Worm (Caenorhabditis elegans) whole organism, mixed stage, embryonic: ENCODE data around the gene F25E2.2.
A peak's percentile ranks its signal among the peaks of the same experiment; 100 is the strongest.

Experiments used
- blmp-1 ChIP-seq: fragments of 150-350 bp; optimal IDR thresholded peaks from 2 replicates; lab custom pipeline; 2014; ENCODE audit warnings: missing biosample characterization, missing genetic modification characterization
- ceh-39 ChIP-seq: fragments of 150-350 bp; optimal IDR thresholded peaks from 2 replicates; lab custom pipeline; 2014; ENCODE audit warnings: missing biosample characterization, missing genetic modification characterization
- ceh-43 ChIP-seq: fragments of 200-800 bp; sonication (Bioruptor generic); optimal IDR thresholded peaks from 2 replicates; lab custom pipeline; 2018; ENCODE audit warnings: mild to moderate bottlenecking, missing genetic modification characterization, moderate library complexity, missing compliant biosample characterization
- ces-1 ChIP-seq: fragments of 150-350 bp; optimal IDR thresholded peaks from 2 replicates; lab custom pipeline; 2014; ENCODE audit warnings: missing biosample characterization, missing genetic modification reagents, missing genetic modification characterization
- cnd-1 ChIP-seq: fragments of 200-800 bp; sonication (Bioruptor generic); optimal IDR thresholded peaks from 2 replicates; lab custom pipeline; 2018; ENCODE audit warnings: mild to moderate bottlenecking, missing genetic modification characterization, missing compliant biosample characterization
- drap-1 ChIP-seq: fragments of 200-800 bp; sonication (Bioruptor generic); optimal IDR thresholded peaks from 3 replicates; lab custom pipeline; 2018; ENCODE audit warnings: mild to moderate bottlenecking, missing genetic modification characterization, missing compliant biosample characterization
- elt-3 ChIP-seq: fragments of 150-350 bp; optimal IDR thresholded peaks from 2 replicates; lab custom pipeline; 2014; ENCODE audit warnings: missing biosample characterization, missing genetic modification characterization
- flh-1 ChIP-seq: fragments of 200-800 bp; sonication (Bioruptor generic); optimal IDR thresholded peaks from 2 replicates; lab custom pipeline; 2018; ENCODE audit warnings: mild to moderate bottlenecking, missing genetic modification characterization, moderate library complexity, missing compliant biosample characterization
- ham-2 ChIP-seq: fragments of 200-800 bp; sonication (Bioruptor generic); optimal IDR thresholded peaks from 2 replicates; lab custom pipeline; 2018; ENCODE audit warnings: mild to moderate bottlenecking, missing genetic modification characterization, missing compliant biosample characterization
- hlh-1 ChIP-seq: fragments of 150-350 bp; optimal IDR thresholded peaks from 2 replicates; lab custom pipeline; 2014; ENCODE audit warnings: missing biosample characterization, missing genetic modification reagents, missing genetic modification characterization
- lin-13 ChIP-seq: fragments of 150-350 bp; optimal IDR thresholded peaks from 2 replicates; lab custom pipeline; 2014; ENCODE audit warnings: missing biosample characterization, missing genetic modification characterization
- lin-32 ChIP-seq: fragments of 200-800 bp; sonication (Bioruptor generic); optimal IDR thresholded peaks from 2 replicates; lab custom pipeline; 2018; ENCODE audit warnings: mild to moderate bottlenecking, missing genetic modification characterization, missing compliant biosample characterization
- mep-1 ChIP-seq: fragments of 150-350 bp; optimal IDR thresholded peaks from 2 replicates; lab custom pipeline; 2017; ENCODE audit warnings: missing biosample characterization, missing genetic modification reagents, missing genetic modification characterization, inconsistent platforms
- mls-2 ChIP-seq: sonication (generic microtip); optimal IDR thresholded peaks from 2 replicates; lab custom pipeline; 2016; ENCODE audit warnings: mild to moderate bottlenecking, missing genetic modification characterization, moderate library complexity, missing compliant biosample characterization
- nhr-12 ChIP-seq: fragments of 150-350 bp; optimal IDR thresholded peaks from 2 replicates; lab custom pipeline; 2014; ENCODE audit warnings: missing biosample characterization, missing genetic modification characterization
- nhr-2 ChIP-seq: fragments of 150-350 bp; optimal IDR thresholded peaks from 2 replicates; lab custom pipeline; 2014; ENCODE audit warnings: missing biosample characterization, missing genetic modification characterization
- nhr-237 ChIP-seq: fragments of 150-350 bp; optimal IDR thresholded peaks from 2 replicates; lab custom pipeline; 2014; ENCODE audit warnings: missing biosample characterization, missing genetic modification characterization
- nhr-28 ChIP-seq: fragments of 150-350 bp; optimal IDR thresholded peaks from 2 replicates; lab custom pipeline; 2014; ENCODE audit warnings: missing biosample characterization, missing genetic modification characterization
- nhr-76 ChIP-seq: sonication (generic microtip); optimal IDR thresholded peaks from 2 replicates; lab custom pipeline; 2017; ENCODE audit warnings: missing biosample characterization, missing genetic modification characterization
- pha-4 ChIP-seq: fragments of 150-350 bp; optimal IDR thresholded peaks from 2 replicates; lab custom pipeline; 2018; ENCODE audit warnings: missing biosample characterization, missing genetic modification reagents, missing genetic modification characterization
- snpc-4 ChIP-seq: fragments of 150-350 bp; optimal IDR thresholded peaks from 2 replicates; lab custom pipeline; 2014; ENCODE audit warnings: missing biosample characterization, missing genetic modification characterization
- sptf-1 ChIP-seq: sonication (generic microtip); optimal IDR thresholded peaks from 2 replicates; lab custom pipeline; 2017; ENCODE audit warnings: mild to moderate bottlenecking, missing genetic modification characterization, moderate library complexity, missing compliant biosample characterization
- tbx-8 ChIP-seq: fragments of 200-800 bp; sonication (Bioruptor generic); optimal IDR thresholded peaks from 2 replicates; lab custom pipeline; 2018; ENCODE audit warnings: mild to moderate bottlenecking, missing genetic modification characterization, moderate library complexity, missing compliant biosample characterization
- unc-120 ChIP-seq: sonication (generic microtip); optimal IDR thresholded peaks from 2 replicates; lab custom pipeline; 2017; ENCODE audit warnings: missing genetic modification characterization, missing compliant biosample characterization; ENCODE audit not compliant: poor library complexity, severe bottlenecking
- unc-39 ChIP-seq: fragments of 150-350 bp; optimal IDR thresholded peaks from 2 replicates; lab custom pipeline; 2014; ENCODE audit warnings: missing biosample characterization, missing genetic modification characterization
- zip-8 ChIP-seq: fragments of 150-350 bp; optimal IDR thresholded peaks from 2 replicates; lab custom pipeline; 2014; ENCODE audit warnings: missing biosample characterization, missing genetic modification characterization
- ztf-11 ChIP-seq: fragments of 150-350 bp; optimal IDR thresholded peaks from 2 replicates; lab custom pipeline; 2014; ENCODE audit warnings: missing biosample characterization, missing genetic modification characterization

The F25E2.2 gene

ce11 chrX:810694-811093 is at the start of gene F25E2.2:
Gene F25E2.2 (minus strand): TSS chrX:810794.
- TF ChIP-seq ceh-39 (tag; lab: Kevin White, UChicago): no peak
- no peak for TF ChIP-seq hlh-1
- TF ChIP-seq nhr-76: no peak
- no peak for TF ChIP-seq ham-2 (GFP tag; lab: Kevin White, UChicago)
- no peak for TF ChIP-seq tbx-8 (GFP tag; lab: Kevin White, UChicago)
- TF ChIP-seq pha-4 (tag; lab: Kevin White, UChicago): no peak
- no peak for TF ChIP-seq ztf-11 (tag; lab: Kevin White, UChicago)
- TF ChIP-seq unc-120 (tag; lab: Kevin White, UChicago): no peak
- TF ChIP-seq elt-3 (tag; lab: Kevin White, UChicago): no peak
- TF ChIP-seq blmp-1 (tag; lab: Kevin White, UChicago): no peak
- TF ChIP-seq, all 35 proteins: peak for 0

- no peak for TF ChIP-seq ceh-39 (tag; lab: Kevin White, UChicago)
- TF ChIP-seq ces-1 (GFP tag; lab: Kevin White, UChicago): peak; percentile 90
- TF ChIP-seq, all 35 proteins: peak for 1
Measured at ce11 chrX:859401-859800, 48.8 kb upstream of the F25E2.2 start, which contains the start of gene F56F10.2. Gene F56F10.2 (plus strand): TSS chrX:859615.

DNA sequence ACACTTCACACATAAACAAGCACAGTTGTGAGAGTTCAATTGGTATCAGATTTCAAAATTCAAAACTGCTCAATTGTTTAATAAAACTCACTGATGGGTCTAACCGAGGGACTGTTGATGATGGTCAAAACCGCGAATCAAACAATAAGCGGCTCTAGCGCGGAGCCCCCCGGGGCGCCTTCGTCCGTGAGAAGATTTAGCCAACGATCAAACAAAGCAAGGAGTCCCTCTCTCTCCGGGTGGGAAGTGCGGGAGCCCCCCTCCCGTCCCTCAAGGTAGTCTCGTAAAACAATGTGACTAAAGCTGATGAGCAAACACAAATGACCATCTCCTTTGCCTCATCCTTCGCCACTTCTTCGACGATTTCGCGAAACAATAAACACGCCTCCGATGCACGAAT is 47.1 kb upstream of the F25E2.2 start:
- TF ChIP-seq unc-120 (tag; lab: Kevin White, UChicago) (no peak), pha-4 (tag; lab: Kevin White, UChicago) (peak; percentile 27)

ce11 chrX:853604-854003 is 43.0 kb upstream of the F25E2.2 start:
- TF ChIP-seq nhr-12 (tag; lab: Kevin White, UChicago): no peak
- no peak for TF ChIP-seq elt-3 (tag; lab: Kevin White, UChicago)
- no peak for TF ChIP-seq unc-120 (tag; lab: Kevin White, UChicago)
- TF ChIP-seq drap-1 (GFP tag; lab: Kevin White, UChicago): no peak
- no peak for TF ChIP-seq nhr-2 (tag; lab: Kevin White, UChicago)
- no peak for TF ChIP-seq lin-13 (tag; lab: Kevin White, UChicago)
- no peak for TF ChIP-seq ham-2 (GFP tag; lab: Kevin White, UChicago)
- TF ChIP-seq ces-1 (GFP tag; lab: Kevin White, UChicago): no peak
- TF ChIP-seq nhr-28 (tag; lab: Kevin White, UChicago): no peak
- TF ChIP-seq mep-1: no peak
- no peak for TF ChIP-seq sptf-1
- no peak for TF ChIP-seq tbx-8 (GFP tag; lab: Kevin White, UChicago)
- TF ChIP-seq unc-39 (tag; lab: Kevin White, UChicago): no peak
- no peak for TF ChIP-seq snpc-4
- no peak for TF ChIP-seq nhr-237 (tag; lab: Kevin White, UChicago)
- no peak for TF ChIP-seq ztf-11 (tag; lab: Kevin White, UChicago)
- TF ChIP-seq ceh-39 (tag; lab: Kevin White, UChicago): no peak

- TF ChIP-seq ham-2 (GFP tag; lab: Kevin White, UChicago) (peak; percentile 75), cnd-1 (tag; lab: Kevin White, UChicago) (peak; percentile 36), nhr-76 (no peak), ceh-43 (peak; percentile 92), pha-4 (tag; lab: Kevin White, UChicago) (no peak), sptf-1 (peak; percentile 86), ztf-11 (tag; lab: Kevin White, UChicago) (peak; percentile 46), mls-2 (peak; percentile 87)
Measured at ce11 chrX:852739-853268, 42.2 kb upstream of the F25E2.2 start.

DNA sequence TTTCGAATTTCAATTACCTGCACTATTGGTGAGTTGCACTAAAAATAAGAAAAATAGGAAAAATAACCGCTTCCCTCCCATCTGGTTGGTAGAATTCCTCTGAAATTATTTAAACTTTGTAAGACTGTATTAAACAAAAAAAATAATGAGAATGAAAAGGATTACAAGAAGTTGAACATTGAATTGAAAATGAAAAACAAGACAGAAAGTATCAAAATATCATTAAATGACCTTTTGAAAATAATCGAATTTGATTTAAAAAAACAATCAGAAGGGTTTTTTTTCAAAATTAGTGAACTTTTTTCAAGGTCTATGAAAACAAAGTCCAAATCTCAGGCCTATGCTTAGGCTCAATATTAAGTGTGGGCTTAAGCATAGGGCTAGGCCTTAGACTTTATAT is 40.8 kb upstream of the F25E2.2 start, which contains the start of gene igcm-1:
igcm-1 (minus strand) TSS at position 101 of the 400 bp plus-strand sequence.
- no peak for TF ChIP-seq elt-3 (tag; lab: Kevin White, UChicago)
- TF ChIP-seq cnd-1 (tag; lab: Kevin White, UChicago): no peak
- TF ChIP-seq sptf-1: no peak
- no peak for TF ChIP-seq hlh-1
- TF ChIP-seq flh-1 (GFP tag; lab: Kevin White, UChicago): no peak
- TF ChIP-seq zip-8 (tag; lab: Kevin White, UChicago): no peak
- no peak for TF ChIP-seq tbx-8 (GFP tag; lab: Kevin White, UChicago)
- TF ChIP-seq mep-1: no peak
- TF ChIP-seq nhr-76: no peak
- TF ChIP-seq, all 35 proteins: peak for 0

DNA sequence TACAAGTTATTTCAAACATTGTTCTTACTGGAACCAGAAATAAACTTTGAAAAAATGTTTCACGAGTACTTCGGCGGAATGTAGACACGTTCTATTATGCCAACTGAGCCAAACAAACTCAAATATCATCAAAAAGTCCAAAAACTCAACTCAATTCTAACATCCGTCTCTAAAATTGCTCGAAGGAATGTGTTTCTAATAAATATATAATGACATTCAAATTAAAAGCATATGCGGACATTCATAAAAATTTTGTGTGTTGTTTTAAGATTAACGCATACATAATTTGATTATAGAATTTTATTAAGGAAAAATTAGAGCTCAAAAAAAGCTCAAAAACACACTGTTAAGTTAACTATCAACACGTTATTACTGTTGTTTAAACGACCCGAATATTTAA is 34.8 kb upstream of the F25E2.2 start:
- TF ChIP-seq lin-32 (GFP tag; lab: Kevin White, UChicago) (no peak), ces-1 (GFP tag; lab: Kevin White, UChicago) (no peak), nhr-28 (tag; lab: Kevin White, UChicago) (no peak), mls-2 (no peak)
